Worm (Caenorhabditis elegans) whole organism, mixed stage, embryonic: Measurements from ENCODE around the gene ptr-15.

ENCODE experiments used
- lin-13 ChIP-seq: fragments of 150-350 bp; optimal IDR thresholded peaks from 2 replicates; lab custom pipeline; 2014; ENCODE audit warnings: missing biosample characterization, missing genetic modification characterization
- lin-32 ChIP-seq: fragments of 200-800 bp; sonication (Bioruptor generic); optimal IDR thresholded peaks from 2 replicates; lab custom pipeline; 2018; ENCODE audit warnings: mild to moderate bottlenecking, missing genetic modification characterization, missing compliant biosample characterization
- lsy-2 ChIP-seq: fragments of 150-350 bp; optimal IDR thresholded peaks from 2 replicates; lab custom pipeline; 2014; ENCODE audit warnings: missing biosample characterization, missing genetic modification characterization
- mep-1 ChIP-seq: fragments of 150-350 bp; optimal IDR thresholded peaks from 2 replicates; lab custom pipeline; 2017; ENCODE audit warnings: missing biosample characterization, missing genetic modification reagents, missing genetic modification characterization, inconsistent platforms
- mls-2 ChIP-seq: sonication (generic microtip); optimal IDR thresholded peaks from 2 replicates; lab custom pipeline; 2016; ENCODE audit warnings: mild to moderate bottlenecking, missing genetic modification characterization, moderate library complexity, missing compliant biosample characterization
- nhr-76 ChIP-seq: sonication (generic microtip); optimal IDR thresholded peaks from 2 replicates; lab custom pipeline; 2017; ENCODE audit warnings: missing biosample characterization, missing genetic modification characterization
- pha-4 ChIP-seq: fragments of 150-350 bp; optimal IDR thresholded peaks from 2 replicates; lab custom pipeline; 2018; ENCODE audit warnings: missing biosample characterization, missing genetic modification reagents, missing genetic modification characterization
- unc-62 ChIP-seq: fragments of 150-350 bp; optimal IDR thresholded peaks from 2 replicates; lab custom pipeline; 2014; ENCODE audit warnings: missing biosample characterization, missing genetic modification reagents, missing genetic modification characterization
- zip-8 ChIP-seq: fragments of 150-350 bp; optimal IDR thresholded peaks from 2 replicates; lab custom pipeline; 2014; ENCODE audit warnings: missing biosample characterization, missing genetic modification characterization
- ztf-11 ChIP-seq: fragments of 150-350 bp; optimal IDR thresholded peaks from 2 replicates; lab custom pipeline; 2014; ENCODE audit warnings: missing biosample characterization, missing genetic modification characterization

- no peak for TF ChIP-seq unc-62 (GFP tag; lab: Kevin White, UChicago)
- TF ChIP-seq lsy-2 (tag; lab: Kevin White, UChicago) = no peak
- TF ChIP-seq mep-1 (tag; lab: Kevin White, UChicago) = no peak
- TF ChIP-seq ztf-11 (tag; lab: Kevin White, UChicago) = no peak
- TF ChIP-seq zip-8 (tag; lab: Kevin White, UChicago) = no peak
- no peak for TF ChIP-seq lin-13 (tag; lab: Kevin White, UChicago)
- TF ChIP-seq pha-4 (tag; lab: Kevin White, UChicago) = no peak
- no peak for TF ChIP-seq mls-2 (tag; lab: Kevin White, UChicago)
- no peak for TF ChIP-seq nhr-76 (tag; lab: Kevin White, UChicago)
- no peak for TF ChIP-seq lin-32 (GFP tag; lab: Kevin White, UChicago)
These were observed 34.0 kb upstream of the ptr-15 start, which contains the start of gene srab-4 for ce11 chrV:7003850-7004249.
